Fruit fly (Drosophila melanogaster) whole organism, embryonic: ENCODE measurements around the gene shakB.

Experiments used
- Bteb2 ChIP-seq: fragments of 200-800 bp; sonication (Bioruptor generic); optimal IDR thresholded peaks from 2 replicates; lab custom pipeline; 2016; ENCODE audit warnings: missing biosample characterization, missing genetic modification characterization
- CG12769 ChIP-seq: fragments of 200-800 bp; sonication (Bioruptor generic); optimal IDR thresholded peaks from 2 replicates; lab custom pipeline; 2019; ENCODE audit warnings: missing biosample characterization, mild to moderate bottlenecking, missing genetic modification characterization, moderate library complexity
- CG14441 ChIP-seq: fragments of 200-800 bp; sonication (Bioruptor generic); IDR thresholded peaks from 2 replicates; pipeline ENCODE4 v1.3.6; 2022; ENCODE audit warnings: missing biosample characterization, missing genetic modification characterization
- CG15514 ChIP-seq: fragments of 200-800 bp; sonication (Bioruptor generic); optimal IDR thresholded peaks from 3 replicates; lab custom pipeline; 2017; ENCODE audit warnings: missing biosample characterization, missing genetic modification characterization, mild to moderate bottlenecking, moderate library complexity, missing genetic modification reagents
- CG16815 ChIP-seq: fragments of 200-800 bp; sonication (Bioruptor generic); optimal IDR thresholded peaks from 3 replicates; lab custom pipeline; 2017; ENCODE audit warnings: missing biosample characterization, mild to moderate bottlenecking, missing genetic modification characterization
- CG8765 ChIP-seq: fragments of 200-800 bp; sonication (Bioruptor generic); IDR thresholded peaks from 2 replicates; pipeline ENCODE4 v1.3.6; 2022; ENCODE audit warnings: missing biosample characterization, missing genetic modification characterization
- CrebB ChIP-seq: fragments of 200-800 bp; sonication (Bioruptor generic); optimal IDR thresholded peaks from 3 replicates; lab custom pipeline; 2018; ENCODE audit warnings: missing biosample characterization, mild to moderate bottlenecking, missing genetic modification characterization
- D ChIP-seq, 2 experiments: fragments of 200-800 bp in 1 of 2; fragments of >200 bp in 1 of 2; sonication (Bioruptor generic) in 1 of 2; optimal IDR thresholded peaks; 2 replicates in 1 of 2; 3 replicates in 1 of 2; lab custom pipeline; 2017; ENCODE audit warnings: mild to moderate bottlenecking in 1 of 2, missing biosample characterization in 1 of 2, missing genetic modification characterization in 1 of 2, missing genetic modification reagents in 1 of 2
- Dad ChIP-seq: fragments of 200-800 bp; sonication (Bioruptor generic); optimal IDR thresholded peaks from 3 replicates; lab custom pipeline; 2016; ENCODE audit warnings: missing biosample characterization, missing genetic modification characterization
- Ets65A ChIP-seq: fragments of 200-800 bp; sonication (Bioruptor generic); peaks from one replicate; lab custom pipeline; 2016; ENCODE audit warnings: missing biosample characterization, missing genetic modification characterization
- Hand ChIP-seq: fragments of 200-800 bp; sonication (Bioruptor generic); optimal IDR thresholded peaks from 2 replicates; lab custom pipeline; 2017; ENCODE audit warnings: mild to moderate bottlenecking, missing biosample characterization, missing genetic modification reagents, missing genetic modification characterization
- Hr39 ChIP-seq: fragments of >200 bp; optimal IDR thresholded peaks from 2 replicates; lab custom pipeline; 2017
- Lhr ChIP-seq: fragments of 200-800 bp; sonication (Bioruptor generic); optimal IDR thresholded peaks from 3 replicates; lab custom pipeline; 2017; ENCODE audit warnings: mild to moderate bottlenecking, missing biosample characterization, missing genetic modification reagents, missing genetic modification characterization
- Neu2 ChIP-seq: fragments of 200-800 bp; sonication (Bioruptor generic); optimal IDR thresholded peaks from 3 replicates; lab custom pipeline; 2016; ENCODE audit warnings: missing biosample characterization, missing genetic modification characterization, borderline replicate concordance
- Nf-YC ChIP-seq: fragments of 200-800 bp; optimal IDR thresholded peaks from 3 replicates; lab custom pipeline; 2019; ENCODE audit warnings: missing biosample characterization, mild to moderate bottlenecking, missing genetic modification characterization, moderate library complexity
- Ptx1 ChIP-seq: fragments of 200-800 bp; sonication (Bioruptor generic); IDR thresholded peaks from 2 replicates; pipeline ENCODE4 v1.3.6; 2022; ENCODE audit warnings: missing biosample characterization, missing genetic modification characterization
- ash1 ChIP-seq: fragments of 200-800 bp; sonication (Bioruptor generic); optimal IDR thresholded peaks from 2 replicates; lab custom pipeline; 2018; ENCODE audit warnings: missing biosample characterization, mild to moderate bottlenecking, missing genetic modification characterization
- cad ChIP-seq: fragments of >200 bp; optimal IDR thresholded peaks from 2 replicates; lab custom pipeline; 2017; ENCODE audit warnings: missing biosample characterization, missing genetic modification characterization
- dysf ChIP-seq: fragments of 200-800 bp; sonication (Bioruptor generic); IDR thresholded peaks from 3 replicates; pipeline ENCODE4 v1.3.6; 2022; ENCODE audit warnings: missing biosample characterization, missing genetic modification characterization
- ewg ChIP-seq: fragments of 200-800 bp; sonication (Bioruptor generic); optimal IDR thresholded peaks from 3 replicates; lab custom pipeline; 2017; ENCODE audit warnings: mild to moderate bottlenecking, missing biosample characterization, missing genetic modification reagents, missing genetic modification characterization
- fd64A ChIP-seq: fragments of 200-800 bp; sonication (Bioruptor generic); optimal IDR thresholded peaks from 3 replicates; lab custom pipeline; 2018; ENCODE audit warnings: missing biosample characterization, mild to moderate bottlenecking, missing genetic modification characterization
- gcm2 ChIP-seq: fragments of 200-800 bp; sonication (Bioruptor generic); optimal IDR thresholded peaks from 2 replicates; lab custom pipeline; 2016; ENCODE audit warnings: missing biosample characterization, missing genetic modification characterization
- gem ChIP-seq: fragments of 200-800 bp; sonication (Bioruptor generic); optimal IDR thresholded peaks from 2 replicates; lab custom pipeline; 2019; ENCODE audit warnings: missing biosample characterization, mild to moderate bottlenecking, missing genetic modification characterization, moderate library complexity
- her ChIP-seq: fragments of 200-800 bp; sonication (Bioruptor generic); optimal IDR thresholded peaks from 2 replicates; lab custom pipeline; 2016; ENCODE audit warnings: missing biosample characterization, missing genetic modification characterization
- inv ChIP-seq: fragments of 200-800 bp; sonication (Bioruptor generic); IDR thresholded peaks from 2 replicates; pipeline ENCODE4 v1.3.6; 2022; ENCODE audit warnings: missing biosample characterization, missing genetic modification characterization; ENCODE audit not compliant: partially characterized antibody
- pfk ChIP-seq: fragments of 200-800 bp; sonication (Bioruptor generic); optimal IDR thresholded peaks from 2 replicates; lab custom pipeline; 2018; ENCODE audit warnings: missing biosample characterization, mild to moderate bottlenecking, missing genetic modification characterization, moderate library complexity
- prd ChIP-seq, 3 experiments: fragments of >200 bp in 2 of 3; fragments of 200-800 bp in 1 of 3; sonication (Bioruptor generic) in 1 of 3; optimal IDR thresholded peaks in 2 of 3; IDR thresholded peaks in 1 of 3; 2 replicates in 2 of 3; 3 replicates in 1 of 3; pipeline versions ENCODE4 v1.3.6 to Lab custom; 2017 to 2022; ENCODE audit warnings: missing biosample characterization in 1 of 3, missing genetic modification characterization in 1 of 3
- repo ChIP-seq: fragments of 200-800 bp; sonication (Bioruptor generic); optimal IDR thresholded peaks from 2 replicates; lab custom pipeline; 2016; ENCODE audit warnings: missing biosample characterization, missing genetic modification characterization
- run ChIP-seq: fragments of 200-800 bp; sonication (Bioruptor generic); optimal IDR thresholded peaks from 3 replicates; lab custom pipeline; 2018; ENCODE audit warnings: missing biosample characterization, mild to moderate bottlenecking, missing genetic modification characterization
- slp2 ChIP-seq: fragments of 200-800 bp; sonication (Bioruptor generic); optimal IDR thresholded peaks from 2 replicates; lab custom pipeline; 2016; ENCODE audit warnings: missing biosample characterization, missing genetic modification characterization
- tap ChIP-seq: fragments of 200-800 bp; optimal IDR thresholded peaks from 3 replicates; lab custom pipeline; 2019; ENCODE audit warnings: missing biosample characterization, mild to moderate bottlenecking, missing genetic modification characterization, moderate library complexity
- tgo ChIP-seq: fragments of 200-800 bp; sonication (Bioruptor generic); IDR thresholded peaks from 3 replicates; pipeline ENCODE4 v1.3.6; 2022; ENCODE audit warnings: missing biosample characterization, missing genetic modification characterization
- tll ChIP-seq, 2 experiments: fragments of 200-800 bp in 1 of 2; fragments of >200 bp in 1 of 2; sonication (Bioruptor generic) in 1 of 2; optimal IDR thresholded peaks; 2 replicates each; lab custom pipeline; 2017 to 2019; ENCODE audit warnings: missing biosample characterization in 2 of 2, missing genetic modification characterization in 2 of 2, mild to moderate bottlenecking in 1 of 2, moderate library complexity in 1 of 2
- wor ChIP-seq: fragments of 200-800 bp; sonication (Bioruptor generic); IDR thresholded peaks from 2 replicates; pipeline ENCODE4 v1.3.6; 2022; ENCODE audit warnings: missing biosample characterization, missing genetic modification characterization
- zen ChIP-seq: fragments of 200-800 bp; sonication (Bioruptor generic); optimal IDR thresholded peaks from 3 replicates; lab custom pipeline; 2018; ENCODE audit warnings: missing biosample characterization, mild to moderate bottlenecking, missing genetic modification characterization, moderate library complexity
- zfh2 ChIP-seq: fragments of 200-800 bp; sonication (Bioruptor generic); optimal IDR thresholded peaks from 2 replicates; lab custom pipeline; 2016; ENCODE audit warnings: missing biosample characterization, missing genetic modification characterization

shakB gene

dm6 chrX:20739581-20739980, 187.3 kb downstream of the shakB start:
- TF ChIP-seq her (GFP tag; lab: Kevin White, UChicago) (no peak), Lhr (GFP tag; lab: Kevin White, UChicago) (no peak), zen (tag; lab: Kevin White, UChicago) (peak; percentile 92), CG15514 (GFP tag; lab: Kevin White, UChicago) (no peak), gem (no peak), fd64A (GFP tag; lab: Kevin White, UChicago) (no peak), Neu2 (GFP tag; lab: Kevin White, UChicago) (no peak), ash1 (no peak), D (optimal IDR thresholded peaks at IDR 0.05; lab: Kevin White, UChicago) (peak; percentile 20), D (GFP tag; optimal IDR thresholded peaks at IDR 0.05; lab: Kevin White, UChicago) (no peak), dysf (GFP tag; lab: Robert Waterston, UW) (no peak), Bteb2 (GFP tag; lab: Kevin White, UChicago) (no peak), CrebB (tag; lab: Kevin White, UChicago) (no peak), Dad (no peak), Ptx1 (GFP tag; lab: Robert Waterston, UW) (no peak), tap (no peak), tgo (GFP tag; lab: Robert Waterston, UW) (no peak), inv (no peak), prd (optimal IDR thresholded peaks at IDR 0.05; lab: Kevin White, UChicago) (no peak), prd (GFP tag; IDR thresholded peaks at IDR 0.05; lab: Robert Waterston, UW) (peak; percentile 42; the same call in 1 of the 3 replicates), CG8765 (no peak), wor (GFP tag; lab: Robert Waterston, UW) (no peak), CG16815 (GFP tag; lab: Kevin White, UChicago) (no peak), CG14441 (GFP tag; lab: Robert Waterston, UW) (no peak), zfh2 (GFP tag; lab: Kevin White, UChicago) (no peak), repo (GFP tag; lab: Kevin White, UChicago) (no peak), Hr39 (lab: Kevin White, UChicago) (no peak), gcm2 (GFP tag; lab: Kevin White, UChicago) (no peak), pfk (GFP tag; lab: Kevin White, UChicago) (no peak), cad (peak; percentile 33), CG12769 (tag; lab: Kevin White, UChicago) (no peak)

- TF ChIP-seq Hand (GFP tag; lab: Kevin White, UChicago) (no peak), cad (peak; percentile 74), tll (GFP tag; optimal IDR thresholded peaks at IDR 0.05; lab: Kevin White, UChicago) (peak in 1 of 2 experiments; percentile 84), zen (tag; lab: Kevin White, UChicago) (peak; percentile 34)
Measured at dm6 chrX:20735910-20736483, 190.9 kb downstream of the shakB start, which contains the start of gene CG1324. CG1324 (minus strand) TSS chrX:20735960.

- peak; percentile 32 for TF ChIP-seq ewg
- peak; percentile 60 for TF ChIP-seq Nf-YC
- TF ChIP-seq slp2, result no peak
- peak; percentile 50 for TF ChIP-seq Ets65A (GFP tag; lab: Kevin White, UChicago)
- peak; percentile 10 for TF ChIP-seq run (tag; lab: Kevin White, UChicago)
Measured at dm6 chrX:20731492-20731891, 195.4 kb downstream of the shakB start.
